Worm (Caenorhabditis elegans): ENCODE results near the gene H04J21.1.

The H04J21.1 gene

ce11 chrIII:2418159-2418658 is 46.4 kb upstream of the H04J21.1 start, which contains the start of the genes W04B5.5 and W04B5.3 (continued):
- TF ChIP-seq nhr-67 (tag; optimal IDR thresholded peaks at IDR 0.05) (no peak), nhr-28 (tag; optimal IDR thresholded peaks at IDR 0.05) (no peak), daf-12 (tag; optimal IDR thresholded peaks at IDR 0.05) (no peak), ZK546.5 (tag; optimal IDR thresholded peaks at IDR 0.05) (no peak), snpc-4 (tag; optimal IDR thresholded peaks at IDR 0.05) (no peak), nhr-77 (tag; optimal IDR thresholded peaks at IDR 0.05) (no peak), nhr-76 (tag; optimal IDR thresholded peaks at IDR 0.05) (no peak), pha-4 (tag; optimal IDR thresholded peaks at IDR 0.05) (peak; percentile 98), nhr-12 (tag; optimal IDR thresholded peaks at IDR 0.05) (no peak), mml-1 (tag; optimal IDR thresholded peaks at IDR 0.05) (no peak)

ce11 chrIII:2410925-2411450 is 39.2 kb upstream of the H04J21.1 start, which contains the start of gene mrpl-30:
TSS of gene mrpl-30 (minus strand) at chrIII:2410975.
- TF ChIP-seq ceh-28 (tag; optimal IDR thresholded peaks at IDR 0.05) (peak; percentile 76), eor-1 (tag; optimal IDR thresholded peaks at IDR 0.05) (no peak)

- TF ChIP-seq elt-1 (tag; optimal IDR thresholded peaks at IDR 0.05) (no peak), mdl-1 (tag; optimal IDR thresholded peaks at IDR 0.05) (no peak), snpc-4 (tag; optimal IDR thresholded peaks at IDR 0.05) (no peak), unc-39 (tag; optimal IDR thresholded peaks at IDR 0.05) (no peak), nhr-77 (tag; optimal IDR thresholded peaks at IDR 0.05) (no peak), elt-2 (tag; optimal IDR thresholded peaks at IDR 0.05) (no peak), pha-4 (tag; optimal IDR thresholded peaks at IDR 0.05) (peak; percentile 56), nhr-28 (tag; optimal IDR thresholded peaks at IDR 0.05) (no peak), lin-39 (tag; optimal IDR thresholded peaks at IDR 0.05) (peak; percentile 22), daf-12 (tag; optimal IDR thresholded peaks at IDR 0.05) (no peak), sea-2 (GFP tag; optimal IDR thresholded peaks at IDR 0.05) (no peak), ama-1 (optimal IDR thresholded peaks at IDR 0.05) (no peak), hmg-11 (tag; optimal IDR thresholded peaks at IDR 0.05) (peak; percentile 59), ztf-11 (tag; optimal IDR thresholded peaks at IDR 0.05) (no peak), nhr-23 (tag; optimal IDR thresholded peaks at IDR 0.05) (no peak), nhr-43 (tag; optimal IDR thresholded peaks at IDR 0.05; ENCODE audit: poor library complexity, severe bottlenecking) (no peak), egl-5 (tag; optimal IDR thresholded peaks at IDR 0.05) (peak; percentile 27), lsy-12 (tag; optimal IDR thresholded peaks at IDR 0.05) (no peak), skn-1 (tag; optimal IDR thresholded peaks at IDR 0.05) (no peak), nhr-11 (tag; optimal IDR thresholded peaks at IDR 0.05) (no peak), unc-62 (GFP tag; optimal IDR thresholded peaks at IDR 0.05) (no peak), zag-1 (tag; optimal IDR thresholded peaks at IDR 0.05) (no peak), nfya-1 (tag; optimal IDR thresholded peaks at IDR 0.05; ENCODE audit: insufficient read depth) (peak; percentile 50), ceh-28 (tag; optimal IDR thresholded peaks at IDR 0.05) (peak; percentile 68), eor-1 (tag; optimal IDR thresholded peaks at IDR 0.05) (no peak), ZK546.5 (tag; optimal IDR thresholded peaks at IDR 0.05) (no peak), nhr-76 (tag; optimal IDR thresholded peaks at IDR 0.05) (no peak), nhr-67 (tag; optimal IDR thresholded peaks at IDR 0.05) (no peak), fos-1 (tag; optimal IDR thresholded peaks at IDR 0.05) (no peak), R02D3.7 (tag; optimal IDR thresholded peaks at IDR 0.05) (peak; percentile 98), ceh-16 (tag; optimal IDR thresholded peaks at IDR 0.05) (no peak), nhr-237 (tag; optimal IDR thresholded peaks at IDR 0.05) (no peak), egl-27 (tag; optimal IDR thresholded peaks at IDR 0.05) (no peak), nhr-12 (tag; optimal IDR thresholded peaks at IDR 0.05) (no peak), ztf-4 (tag; optimal IDR thresholded peaks at IDR 0.05) (no peak), ceh-82 (tag; optimal IDR thresholded peaks at IDR 0.05) (no peak), ceh-9 (tag; optimal IDR thresholded peaks at IDR 0.05) (no peak), lin-15B (tag; optimal IDR thresholded peaks at IDR 0.05) (peak; percentile 69), mml-1 (tag; optimal IDR thresholded peaks at IDR 0.05) (no peak), tbx-2 (tag; optimal IDR thresholded peaks at IDR 0.05) (no peak), fkh-10 (GFP tag; optimal IDR thresholded peaks at IDR 0.05) (no peak), fkh-2 (tag; optimal IDR thresholded peaks at IDR 0.05) (no peak), aly-2 (tag; optimal IDR thresholded peaks at IDR 0.05) (no peak), jun-1 (tag; optimal IDR thresholded peaks at IDR 0.05) (no peak), pqm-1 (tag; optimal IDR thresholded peaks at IDR 0.05) (peak; percentile 6)
These were observed 29.7 kb upstream of the H04J21.1 start, which contains the start of the genes cic-1 and strm-1 for ce11 chrIII:2401126-2402123. TSS of gene cic-1 (minus strand) at chrIII:2401221. TSS of gene strm-1 (plus strand) at chrIII:2402070.

Measured in whole organism, L3 larva.